Fruit fly (Drosophila melanogaster): Measurements from ENCODE around the gene CG10920.

The CG10920 gene

DNA sequence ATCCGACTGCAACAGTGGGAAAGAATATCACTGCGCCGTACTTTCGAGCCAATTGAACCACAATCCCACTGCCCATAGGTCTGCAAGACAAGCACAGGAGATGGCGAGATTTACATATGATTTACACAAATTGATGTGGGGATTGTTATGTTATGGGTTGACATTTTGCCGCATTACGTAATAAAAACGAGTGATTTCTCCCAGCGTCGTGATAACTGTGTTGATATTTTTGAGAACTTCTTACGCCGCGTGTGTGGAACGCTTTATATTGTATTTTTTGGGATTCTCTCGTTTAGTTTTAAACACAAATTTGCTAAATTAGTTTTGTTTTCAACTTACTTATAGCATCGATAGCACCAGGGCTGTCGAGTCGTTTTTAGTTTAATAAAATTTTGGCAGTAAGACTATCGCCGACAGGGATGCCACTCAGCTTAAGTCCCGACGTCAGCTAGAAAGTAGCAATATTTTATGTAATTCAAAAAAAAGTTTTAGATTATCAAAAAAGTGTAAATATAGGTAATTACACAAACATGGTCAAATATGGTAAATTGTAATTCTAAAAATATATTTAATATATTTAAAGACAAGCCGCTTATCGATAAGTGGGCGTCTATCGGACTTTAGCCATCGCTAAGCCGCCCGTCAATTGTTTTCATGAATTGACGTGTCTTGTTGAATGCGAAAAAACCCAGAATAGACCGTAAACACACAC, 39.5 kb upstream of the CG10920 start, which contains the start of the genes CG45089, ND-MNLL and p115 (continued):
- 0 out of 3 replicates have a peak, but pooled peaks have one; percentile 48 for TF ChIP-seq Doc3 (GFP tag; IDR thresholded peaks at IDR 0.05; ENCODE audit: partially characterized antibody)
- peak; percentile 81 for TF ChIP-seq CG2712 (tag; optimal IDR thresholded peaks at IDR 0.05)
- no peak for TF ChIP-seq ara (GFP tag; IDR thresholded peaks at IDR 0.05)
- no peak for TF ChIP-seq pita (GFP tag; optimal IDR thresholded peaks at IDR 0.05)
- no peak for TF ChIP-seq CG1647 (GFP tag; optimal IDR thresholded peaks at IDR 0.05)
- no peak for TF ChIP-seq Poxn (GFP tag; IDR thresholded peaks at IDR 0.05)
- peak; percentile 60 for TF ChIP-seq unpg (GFP tag; optimal IDR thresholded peaks at IDR 0.05)
- TF ChIP-seq CG11504 (tag; optimal IDR thresholded peaks at IDR 0.05), result peak; percentile 65
- peak; percentile 82 for TF ChIP-seq CG2116 (GFP tag; optimal IDR thresholded peaks at IDR 0.05)
- peak; percentile 26 for TF ChIP-seq fd96Cb (tag; optimal IDR thresholded peaks at IDR 0.05)
- TF ChIP-seq Adf1 (GFP tag; IDR thresholded peaks at IDR 0.05), result peak; percentile 23; the same call in 1 of the 2 replicates
- TF ChIP-seq CG15696 (tag; optimal IDR thresholded peaks at IDR 0.05), result peak; percentile 73
- TF ChIP-seq CG18619 (GFP tag; optimal IDR thresholded peaks at IDR 0.05), result peak; percentile 17
- no peak for TF ChIP-seq br (optimal IDR thresholded peaks at IDR 0.05)
- TF ChIP-seq zen2 (GFP tag; IDR thresholded peaks at IDR 0.05; ENCODE audit: partially characterized antibody), result no peak; the same call in 2 of the 3 replicates
- TF ChIP-seq Usf (GFP tag; optimal IDR thresholded peaks at IDR 0.05), result no peak
- TF ChIP-seq Taf1 (GFP tag; IDR thresholded peaks at IDR 0.05), result no peak
- TF ChIP-seq fd102C (GFP tag; optimal IDR thresholded peaks at IDR 0.05), result no peak
- peak; percentile 12 for TF ChIP-seq NC2β (GFP tag; optimal IDR thresholded peaks at IDR 0.05)
- TF ChIP-seq lbe (GFP tag; optimal IDR thresholded peaks at IDR 0.05), result peak; percentile 54
- TF ChIP-seq CG14441 (GFP tag; IDR thresholded peaks at IDR 0.05), result peak; percentile 15; the same call in 1 of the 2 replicates
- no peak for TF ChIP-seq jing (GFP tag; optimal IDR thresholded peaks at IDR 0.05)
- TF ChIP-seq tap (tag; optimal IDR thresholded peaks at IDR 0.05), result peak; percentile 39
- TF ChIP-seq E2f1 (GFP tag; IDR thresholded peaks at IDR 0.05), result no peak
- peak; percentile 51 for TF ChIP-seq sisA (GFP tag; IDR thresholded peaks at IDR 0.05)
- TF ChIP-seq toy (GFP tag; IDR thresholded peaks at IDR 0.05), result no peak
- TF ChIP-seq CG11456 (GFP tag; IDR thresholded peaks at IDR 0.05), result peak; percentile 16; the same call in 1 of the 3 replicates
- no peak for TF ChIP-seq CG8089 (GFP tag; optimal IDR thresholded peaks at IDR 0.05)
- TF ChIP-seq gsb (GFP tag; IDR thresholded peaks at IDR 0.05), result no peak
- peak; percentile 85 for TF ChIP-seq CG12391 (tag; optimal IDR thresholded peaks at IDR 0.05)
- peak; percentile 69 for TF ChIP-seq knrl (GFP tag; IDR thresholded peaks at IDR 0.05; ENCODE audit: partially characterized antibody)
- peak; percentile 33 for TF ChIP-seq CG1602 (GFP tag; optimal IDR thresholded peaks at IDR 0.05)
- TF ChIP-seq prd (optimal IDR thresholded peaks at IDR 0.05), result no peak
- TF ChIP-seq prd (GFP tag; IDR thresholded peaks at IDR 0.05), result peak; percentile 65
- TF ChIP-seq CG15269 (tag; optimal IDR thresholded peaks at IDR 0.05), result peak; percentile 62
- peak; percentile 24 for TF ChIP-seq bab2 (GFP tag; optimal IDR thresholded peaks at IDR 0.05)
- TF ChIP-seq Oaz (GFP tag; IDR thresholded peaks at IDR 0.05), result peak; percentile 26; the same call in 1 of the 2 replicates
- TF ChIP-seq caup (GFP tag; optimal IDR thresholded peaks at IDR 0.05; ENCODE audit: severe bottlenecking), result peak; percentile 46
- TF ChIP-seq CTCF (GFP tag; optimal IDR thresholded peaks at IDR 0.05), result no peak
- TF ChIP-seq al (GFP tag; IDR thresholded peaks at IDR 0.05), result peak; percentile 46; the same call in 1 of the 2 replicates
- TF ChIP-seq Elba2 (GFP tag; optimal IDR thresholded peaks at IDR 0.05), result peak; percentile 67
- TF ChIP-seq CG17829 (tag; optimal IDR thresholded peaks at IDR 0.05), result peak; percentile 77
- no peak for TF ChIP-seq en (GFP tag; optimal IDR thresholded peaks at IDR 0.05)
- peak; percentile 43 for TF ChIP-seq corto (GFP tag; optimal IDR thresholded peaks at IDR 0.05)
- no peak for TF ChIP-seq CG7745 (tag; optimal IDR thresholded peaks at IDR 0.05)
- peak; percentile 15 for TF ChIP-seq CG5245 (GFP tag; optimal IDR thresholded peaks at IDR 0.05)
- TF ChIP-seq pan (optimal IDR thresholded peaks at IDR 0.05), result no peak
- TF ChIP-seq pan (GFP tag; optimal IDR thresholded peaks at IDR 0.05 in 1 of 2, IDR thresholded peaks at IDR 0.05 in 1 of 2), result peak in 1 of 2 experiments; percentile 20
- TF ChIP-seq Ets65A (GFP tag), result peak; percentile 93
- TF ChIP-seq pho (GFP tag; optimal IDR thresholded peaks at IDR 0.05), result peak; percentile 14
- no peak for TF ChIP-seq CG30431 (GFP tag; optimal IDR thresholded peaks at IDR 0.05)
